Worm (Caenorhabditis elegans): ENCODE measurements around the gene W05H7.1.

- TF ChIP-seq dpl-1 (GFP tag; optimal IDR thresholded peaks at IDR 0.05) (no peak), nhr-12 (tag; optimal IDR thresholded peaks at IDR 0.05) (no peak), unc-30 (tag; optimal IDR thresholded peaks at IDR 0.05) (no peak), nhr-85 (tag) (no peak), mef-2 (tag; optimal IDR thresholded peaks at IDR 0.05) (no peak), unc-130 (tag; optimal IDR thresholded peaks at IDR 0.05) (no peak), nhr-90 (tag; optimal IDR thresholded peaks at IDR 0.05; ENCODE audit: poor library complexity) (no peak), unc-62 (GFP tag; optimal IDR thresholded peaks at IDR 0.05) (no peak), nhr-77 (tag; optimal IDR thresholded peaks at IDR 0.05) (no peak), egl-27 (tag; optimal IDR thresholded peaks at IDR 0.05) (no peak), snpc-4 (tag; optimal IDR thresholded peaks at IDR 0.05) (no peak), ama-1 (optimal IDR thresholded peaks at IDR 0.05) (no peak)
Measured at ce11 chrX:1437097-1437496, 13.5 kb upstream of the W05H7.1 start.

Data from whole organism, L1 larva.